Worm (Caenorhabditis elegans) whole organism, late embryonic: ENCODE results near the gene ZK380.6.

Experiments
- ama-1 ChIP-seq: fragments of 150-350 bp; optimal IDR thresholded peaks from 2 replicates; lab custom pipeline; 2014
- ceh-31 ChIP-seq: sonication (generic microtip); optimal IDR thresholded peaks from 2 replicates; lab custom pipeline; 2016; ENCODE audit warnings: missing genetic modification characterization, missing compliant biosample characterization
- eyg-1 ChIP-seq: sonication (generic microtip); optimal IDR thresholded peaks from 2 replicates; lab custom pipeline; 2016; ENCODE audit warnings: missing genotype, missing genetic modification characterization, missing compliant biosample characterization
- hlh-13 ChIP-seq: fragments of 200-800 bp; sonication (Bioruptor generic); optimal IDR thresholded peaks from 2 replicates; lab custom pipeline; 2018; ENCODE audit warnings: mild to moderate bottlenecking, missing genetic modification characterization, missing compliant biosample characterization
- nfya-1 ChIP-seq: sonication (generic microtip); optimal IDR thresholded peaks from 2 replicates; lab custom pipeline; 2017; ENCODE audit warnings: missing genetic modification characterization, mild to moderate bottlenecking, missing compliant biosample characterization, antibody characterized with exemption, moderate library complexity
- nhr-11 ChIP-seq: fragments of 150-350 bp; optimal IDR thresholded peaks from 2 replicates; lab custom pipeline; 2014; ENCODE audit warnings: missing biosample characterization, missing genetic modification characterization
- odd-2 ChIP-seq: sonication (generic microtip); optimal IDR thresholded peaks from 2 replicates; lab custom pipeline; 2017; ENCODE audit warnings: antibody characterized with exemption, mild to moderate bottlenecking, missing genetic modification characterization, missing compliant biosample characterization
- pha-4 ChIP-seq: fragments of 150-350 bp; optimal IDR thresholded peaks from 2 replicates; lab custom pipeline; 2018; ENCODE audit warnings: missing biosample characterization, missing genetic modification reagents, missing genetic modification characterization
- pqm-1 ChIP-seq: sonication (generic microtip); optimal IDR thresholded peaks from 2 replicates; lab custom pipeline; 2016; ENCODE audit warnings: missing genetic modification characterization, missing compliant biosample characterization
- sox-2 ChIP-seq: fragments of 200-800 bp; sonication (Bioruptor generic); IDR thresholded peaks from 2 replicates; pipeline ENCODE4 v1.3.6; 2022; ENCODE audit warnings: missing genetic modification reagents, missing genetic modification characterization, missing compliant biosample characterization
- unc-42 ChIP-seq: sonication (generic microtip); optimal IDR thresholded peaks from 2 replicates; lab custom pipeline; 2016; ENCODE audit warnings: missing genotype, missing genetic modification characterization, missing compliant biosample characterization

DNA sequence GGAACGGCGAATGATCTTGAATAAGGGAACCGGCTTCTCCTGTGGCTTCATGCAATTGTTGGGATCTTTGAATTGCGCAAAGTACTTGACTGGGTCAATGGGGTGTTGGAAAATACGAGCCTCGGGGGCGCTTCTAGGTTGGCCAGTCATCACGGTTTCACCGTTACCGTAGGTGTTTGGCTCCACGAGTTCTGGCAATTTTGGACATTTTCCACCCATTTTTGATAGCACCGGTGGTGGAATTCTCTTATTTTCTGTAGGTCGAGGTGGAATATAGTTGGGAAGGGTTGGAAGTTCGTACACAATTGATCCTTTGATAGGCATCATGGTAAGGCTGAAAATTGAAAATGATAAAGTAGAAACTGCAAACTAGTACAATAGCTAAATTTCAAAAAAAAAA lies 2.6 kb upstream of the ZK380.6 start, which contains the start of gene ZK380.4:
- TF ChIP-seq sox-2 (GFP tag; lab: Robert Waterston, UW) (no peak), nfya-1 (no peak), hlh-13 (no peak), ama-1 (lab: Kevin White, UChicago) (no peak), odd-2 (no peak), nhr-11 (tag; lab: Kevin White, UChicago) (no peak), unc-42 (tag; lab: Kevin White, UChicago) (no peak), pqm-1 (tag; lab: Kevin White, UChicago) (no peak), pha-4 (tag; lab: Kevin White, UChicago) (no peak), eyg-1 (tag; lab: Kevin White, UChicago) (no peak), ceh-31 (tag; lab: Kevin White, UChicago) (no peak)
